Fruit fly (Drosophila melanogaster): ENCODE results near the gene CG11586.

CG11586 gene

DNA sequence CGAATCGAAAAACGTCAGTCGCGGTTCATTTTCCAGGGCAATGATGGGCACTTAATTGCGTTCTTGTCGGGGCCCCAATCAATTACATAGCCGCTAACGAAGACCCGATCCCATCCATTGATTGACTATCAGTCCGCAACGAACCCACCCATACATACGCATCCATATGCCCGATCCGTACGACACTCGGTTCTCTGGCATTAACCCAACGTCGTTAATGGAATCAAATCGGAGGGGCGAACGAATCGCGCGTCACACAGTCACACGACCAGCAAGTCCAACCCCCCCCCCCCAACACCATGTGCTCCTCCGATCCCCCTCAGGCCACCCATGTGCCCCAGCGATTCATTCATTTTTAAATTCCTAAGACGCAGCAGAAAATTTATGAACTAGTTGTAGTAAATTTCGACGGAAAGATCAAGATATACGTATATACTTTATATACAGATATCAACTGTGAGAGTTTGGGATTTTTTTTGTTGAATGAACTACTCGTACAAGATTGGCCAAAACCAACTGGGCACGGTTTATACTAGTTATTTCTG is 41.0 kb downstream of the CG11586 start (continued):
- TF ChIP-seq Rx (GFP tag; IDR thresholded peaks at IDR 0.05) (no peak), HmgZ (tag; optimal IDR thresholded peaks at IDR 0.05) (peak; percentile 64), sd (tag; optimal IDR thresholded peaks at IDR 0.05) (peak; percentile 99), CG32767 (GFP tag; IDR thresholded peaks at IDR 0.05) (no peak), NFAT (GFP tag; IDR thresholded peaks at IDR 0.05) (peak; percentile 68; the same call in 1 of the 2 replicates), Doc2 (GFP tag; IDR thresholded peaks at IDR 0.05) (no peak), vvl (GFP tag; IDR thresholded peaks at IDR 0.05) (peak; percentile 42; the same call in 1 of the 2 replicates), mam (GFP tag; optimal IDR thresholded peaks at IDR 0.05) (no peak), BtbVII (GFP tag; optimal IDR thresholded peaks at IDR 0.05) (peak; percentile 35), CG10366 (GFP tag; IDR thresholded peaks at IDR 0.05) (no peak), CG12155 (GFP tag; optimal IDR thresholded peaks at IDR 0.05) (no peak), CG3407 (GFP tag; optimal IDR thresholded peaks at IDR 0.05) (no peak), Hr78 (GFP tag; optimal IDR thresholded peaks at IDR 0.05) (peak in 1 of 2 experiments; percentile 82), CG10321 (GFP tag; IDR thresholded peaks at IDR 0.05) (0 out of 2 replicates have a peak, but pooled peaks have one; percentile 11), jing (GFP tag; optimal IDR thresholded peaks at IDR 0.05) (no peak), Hmr (GFP tag; optimal IDR thresholded peaks at IDR 0.05) (peak; percentile 34), HLH3B (GFP tag; IDR thresholded peaks at IDR 0.05) (no peak), D19B (GFP tag; optimal IDR thresholded peaks at IDR 0.05) (no peak), gcm (GFP tag; optimal IDR thresholded peaks at IDR 0.05) (no peak), twi (tag; optimal IDR thresholded peaks at IDR 0.05) (peak; percentile 34), nerfin-1 (tag; optimal IDR thresholded peaks at IDR 0.05) (no peak), CG15269 (tag; optimal IDR thresholded peaks at IDR 0.05) (peak; percentile 21), CG34376 (GFP tag; optimal IDR thresholded peaks at IDR 0.05) (peak; percentile 78), Bdp1 (GFP tag; optimal IDR thresholded peaks at IDR 0.05) (no peak), Elba2 (GFP tag; optimal IDR thresholded peaks at IDR 0.05) (no peak), CG3163 (GFP tag; optimal IDR thresholded peaks at IDR 0.05) (no peak), gfzf (GFP tag; optimal IDR thresholded peaks at IDR 0.05) (no peak), Optix (GFP tag; IDR thresholded peaks at IDR 0.05) (no peak), B-H1 (GFP tag; IDR thresholded peaks at IDR 0.05) (no peak), ro (GFP tag; IDR thresholded peaks at IDR 0.05) (no peak), CG1647 (GFP tag; optimal IDR thresholded peaks at IDR 0.05) (no peak), CG8359 (GFP tag; optimal IDR thresholded peaks at IDR 0.05; ENCODE audit: borderline replicate concordance) (no peak), CG14441 (GFP tag; IDR thresholded peaks at IDR 0.05) (peak; percentile 37; the same call in 1 of the 2 replicates), ara (GFP tag; IDR thresholded peaks at IDR 0.05) (no peak), caup (GFP tag; optimal IDR thresholded peaks at IDR 0.05; ENCODE audit: severe bottlenecking) (no peak), kah (GFP tag; optimal IDR thresholded peaks at IDR 0.05) (no peak), CG3995 (GFP tag; optimal IDR thresholded peaks at IDR 0.05) (no peak), pros (GFP tag; optimal IDR thresholded peaks at IDR 0.05) (peak; percentile 79), vnd (GFP tag; IDR thresholded peaks at IDR 0.05; ENCODE audit: partially characterized antibody) (no peak), Mes4 (GFP tag; optimal IDR thresholded peaks at IDR 0.05) (no peak), CG16779 (GFP tag; IDR thresholded peaks at IDR 0.05) (no peak), unpg (GFP tag; optimal IDR thresholded peaks at IDR 0.05) (no peak), abd-A (tag; optimal IDR thresholded peaks at IDR 0.05) (peak; percentile 93), vfl (GFP tag; optimal IDR thresholded peaks at IDR 0.05) (no peak), nom (GFP tag; optimal IDR thresholded peaks at IDR 0.05) (peak; percentile 47), CG2678 (tag; optimal IDR thresholded peaks at IDR 0.05) (peak; percentile 31), B-H2 (GFP tag; optimal IDR thresholded peaks at IDR 0.05) (peak; percentile 40), pzg (GFP tag; optimal IDR thresholded peaks at IDR 0.05) (no peak), schlank (tag; optimal IDR thresholded peaks at IDR 0.05) (peak; percentile 48), sim (GFP tag; IDR thresholded peaks at IDR 0.05) (no peak)

Measured in whole organism, embryonic.